Fruit fly (Drosophila melanogaster): Measurements from ENCODE around the gene CG1636.
A peak's percentile ranks its signal among the peaks of the same experiment; 100 is the strongest.

Gene CG1636

DNA sequence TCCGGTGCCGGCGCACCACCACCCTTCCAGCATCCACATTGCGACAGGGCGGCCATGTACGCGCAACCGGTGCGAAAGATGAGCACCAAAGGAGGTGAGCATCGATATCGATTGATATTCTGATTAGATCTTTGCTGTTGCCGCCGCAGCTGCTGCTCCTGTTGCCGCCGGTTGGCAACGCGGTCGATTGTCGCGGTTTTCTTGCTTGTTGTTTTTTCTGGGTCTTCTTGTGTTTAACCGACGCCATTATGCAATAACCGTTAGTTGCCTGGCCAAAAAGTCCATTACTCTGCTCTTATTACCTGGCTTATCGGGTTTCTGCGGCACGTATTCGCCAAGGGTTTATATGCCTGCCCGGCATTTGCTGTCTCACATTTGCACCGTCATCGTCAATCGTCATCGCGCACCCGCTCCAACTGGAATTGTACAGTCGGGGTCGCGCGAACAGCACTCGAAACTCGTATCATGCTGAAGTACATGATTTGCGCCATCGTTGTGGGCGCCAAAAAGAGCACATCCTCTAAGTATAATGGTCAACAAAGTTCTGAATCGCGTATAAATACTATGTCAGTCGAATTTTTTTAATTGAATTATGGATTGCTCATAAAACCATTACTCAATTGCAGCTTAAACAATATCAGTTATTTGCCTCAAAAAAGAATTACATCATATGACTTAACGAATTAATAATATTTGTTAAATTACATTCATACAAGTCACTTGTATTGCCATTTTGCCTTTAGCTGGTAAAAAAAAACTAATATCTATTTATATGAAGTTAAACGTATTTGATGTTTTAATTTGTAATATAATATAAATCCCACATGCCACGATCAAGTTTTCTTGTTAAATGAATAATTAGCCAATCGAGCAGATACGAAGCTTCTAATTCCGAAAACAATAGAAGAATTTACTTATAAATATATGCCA, 29.0 kb upstream of the CG1636 start, which contains the start of gene sni (continued):
- TF ChIP-seq eyg (GFP tag; optimal IDR thresholded peaks at IDR 0.05) (no peak), CG12744 (GFP tag; optimal IDR thresholded peaks at IDR 0.05) (no peak), CkIIα-i1 (GFP tag; IDR thresholded peaks at IDR 0.05) (no peak), bigmax (GFP tag; optimal IDR thresholded peaks at IDR 0.05) (no peak), chn (GFP tag; optimal IDR thresholded peaks at IDR 0.05) (no peak), Camta (GFP tag; optimal IDR thresholded peaks at IDR 0.05) (no peak), Dad (GFP tag; optimal IDR thresholded peaks at IDR 0.05) (no peak), gem (tag; optimal IDR thresholded peaks at IDR 0.05) (no peak), ara (GFP tag; IDR thresholded peaks at IDR 0.05) (no peak), CG31388 (GFP tag; optimal IDR thresholded peaks at IDR 0.05) (no peak), CG12942 (GFP tag; optimal IDR thresholded peaks at IDR 0.05) (no peak), z (GFP tag; IDR thresholded peaks at IDR 0.05) (no peak), Kr (GFP tag; optimal IDR thresholded peaks at IDR 0.05) (no peak), nmo (GFP tag; optimal IDR thresholded peaks at IDR 0.05) (peak; percentile 23), Ets65A (GFP tag) (peak; percentile 81), dmrt99B (tag; optimal IDR thresholded peaks at IDR 0.05) (no peak), CG17802 (tag; optimal IDR thresholded peaks at IDR 0.05) (no peak), ham (GFP tag; IDR thresholded peaks at IDR 0.05) (no peak), CG3065 (GFP tag; optimal IDR thresholded peaks at IDR 0.05) (no peak), CG7839 (tag; optimal IDR thresholded peaks at IDR 0.05) (peak; percentile 54), row (GFP tag; IDR thresholded peaks at IDR 0.05) (peak; percentile 39; the same call in 2 of the 3 replicates), CG9437 (GFP tag; optimal IDR thresholded peaks at IDR 0.05) (no peak), Atf6 (GFP tag; IDR thresholded peaks at IDR 0.05) (0 out of 2 replicates have a peak, but pooled peaks have one; percentile 36), CG3726 (GFP tag; IDR thresholded peaks at IDR 0.05) (no peak), sug (tag; optimal IDR thresholded peaks at IDR 0.05) (peak; percentile 17), tgo (GFP tag; IDR thresholded peaks at IDR 0.05) (0 out of 3 replicates have a peak, but pooled peaks have one; percentile 13), CG7987 (GFP tag; optimal IDR thresholded peaks at IDR 0.05) (no peak), HLH4C (GFP tag; IDR thresholded peaks at IDR 0.05; ENCODE audit: partially characterized antibody) (peak; percentile 67), CG30403 (GFP tag; optimal IDR thresholded peaks at IDR 0.05) (peak; percentile 9), CG14860 (GFP tag; IDR thresholded peaks at IDR 0.05; ENCODE audit: partially characterized antibody) (peak; percentile 57; the same call in 2 of the 3 replicates), eve (GFP tag; optimal IDR thresholded peaks at IDR 0.05) (no peak), corto (GFP tag; optimal IDR thresholded peaks at IDR 0.05) (no peak), Tbp (GFP tag; optimal IDR thresholded peaks at IDR 0.05) (no peak), caup (GFP tag; optimal IDR thresholded peaks at IDR 0.05; ENCODE audit: severe bottlenecking) (peak; percentile 11), HLH54F (GFP tag; optimal IDR thresholded peaks at IDR 0.05) (no peak), Dfd (GFP tag; optimal IDR thresholded peaks at IDR 0.05) (no peak), gcm (GFP tag; optimal IDR thresholded peaks at IDR 0.05) (no peak), CG32532 (GFP tag; IDR thresholded peaks at IDR 0.05) (peak; percentile 46; the same call in 1 of the 2 replicates), Usf (GFP tag; optimal IDR thresholded peaks at IDR 0.05) (no peak), CG32767 (GFP tag; IDR thresholded peaks at IDR 0.05) (no peak), MTF-1 (GFP tag; optimal IDR thresholded peaks at IDR 0.05; ENCODE audit: borderline replicate concordance) (no peak), CG15073 (GFP tag; optimal IDR thresholded peaks at IDR 0.05) (no peak), Dbx (GFP tag; IDR thresholded peaks at IDR 0.05) (no peak), CG10267 (tag; optimal IDR thresholded peaks at IDR 0.05) (no peak), trh (GFP tag; optimal IDR thresholded peaks at IDR 0.05) (no peak), Fer2 (tag; optimal IDR thresholded peaks at IDR 0.05) (no peak), jing (GFP tag; optimal IDR thresholded peaks at IDR 0.05) (no peak), ewg (GFP tag; optimal IDR thresholded peaks at IDR 0.05) (no peak), CG3847 (GFP tag; IDR thresholded peaks at IDR 0.05) (no peak)
